Worm (Caenorhabditis elegans) whole organism, mixed stage, embryonic: ENCODE results near the gene F59A1.15.

ENCODE experiments used
- M03D4.4 ChIP-seq: sonication (generic microtip); optimal IDR thresholded peaks from 2 replicates; lab custom pipeline; 2017; ENCODE audit warnings: mild to moderate bottlenecking, missing genetic modification characterization, missing compliant biosample characterization
- bed-3 ChIP-seq: fragments of 200-800 bp; sonication (Bioruptor generic); optimal IDR thresholded peaks from 3 replicates; lab custom pipeline; 2018; ENCODE audit warnings: mild to moderate bottlenecking, missing genetic modification characterization, moderate library complexity, missing compliant biosample characterization
- blmp-1 ChIP-seq: fragments of 150-350 bp; optimal IDR thresholded peaks from 2 replicates; lab custom pipeline; 2014; ENCODE audit warnings: missing biosample characterization, missing genetic modification characterization
- ceh-43 ChIP-seq: fragments of 200-800 bp; sonication (Bioruptor generic); optimal IDR thresholded peaks from 2 replicates; lab custom pipeline; 2018; ENCODE audit warnings: mild to moderate bottlenecking, missing genetic modification characterization, moderate library complexity, missing compliant biosample characterization
- ces-1 ChIP-seq: fragments of 150-350 bp; optimal IDR thresholded peaks from 2 replicates; lab custom pipeline; 2014; ENCODE audit warnings: missing biosample characterization, missing genetic modification reagents, missing genetic modification characterization
- cnd-1 ChIP-seq: fragments of 200-800 bp; sonication (Bioruptor generic); optimal IDR thresholded peaks from 2 replicates; lab custom pipeline; 2018; ENCODE audit warnings: mild to moderate bottlenecking, missing genetic modification characterization, missing compliant biosample characterization
- drap-1 ChIP-seq: fragments of 200-800 bp; sonication (Bioruptor generic); optimal IDR thresholded peaks from 3 replicates; lab custom pipeline; 2018; ENCODE audit warnings: mild to moderate bottlenecking, missing genetic modification characterization, missing compliant biosample characterization
- elt-1 ChIP-seq: sonication (generic microtip); optimal IDR thresholded peaks from 2 replicates; lab custom pipeline; 2017; ENCODE audit warnings: missing genetic modification characterization, mild to moderate bottlenecking, missing compliant biosample characterization, antibody characterized with exemption, moderate library complexity, borderline replicate concordance; ENCODE audit not compliant: insufficient read depth
- elt-3 ChIP-seq: fragments of 150-350 bp; optimal IDR thresholded peaks from 2 replicates; lab custom pipeline; 2014; ENCODE audit warnings: missing biosample characterization, missing genetic modification characterization
- flh-1 ChIP-seq: fragments of 200-800 bp; sonication (Bioruptor generic); optimal IDR thresholded peaks from 2 replicates; lab custom pipeline; 2018; ENCODE audit warnings: mild to moderate bottlenecking, missing genetic modification characterization, moderate library complexity, missing compliant biosample characterization
- ham-2 ChIP-seq: fragments of 200-800 bp; sonication (Bioruptor generic); optimal IDR thresholded peaks from 2 replicates; lab custom pipeline; 2018; ENCODE audit warnings: mild to moderate bottlenecking, missing genetic modification characterization, missing compliant biosample characterization
- hlh-1 ChIP-seq: fragments of 150-350 bp; optimal IDR thresholded peaks from 2 replicates; lab custom pipeline; 2014; ENCODE audit warnings: missing biosample characterization, missing genetic modification reagents, missing genetic modification characterization
- lin-13 ChIP-seq: fragments of 150-350 bp; optimal IDR thresholded peaks from 2 replicates; lab custom pipeline; 2014; ENCODE audit warnings: missing biosample characterization, missing genetic modification characterization
- lin-32 ChIP-seq: fragments of 200-800 bp; sonication (Bioruptor generic); optimal IDR thresholded peaks from 2 replicates; lab custom pipeline; 2018; ENCODE audit warnings: mild to moderate bottlenecking, missing genetic modification characterization, missing compliant biosample characterization
- lsy-2 ChIP-seq: fragments of 150-350 bp; optimal IDR thresholded peaks from 2 replicates; lab custom pipeline; 2014; ENCODE audit warnings: missing biosample characterization, missing genetic modification characterization
- mab-5 ChIP-seq: fragments of 150-350 bp; optimal IDR thresholded peaks from 2 replicates; lab custom pipeline; 2014; ENCODE audit warnings: missing biosample characterization, missing genetic modification characterization
- mls-2 ChIP-seq: sonication (generic microtip); optimal IDR thresholded peaks from 2 replicates; lab custom pipeline; 2016; ENCODE audit warnings: mild to moderate bottlenecking, missing genetic modification characterization, moderate library complexity, missing compliant biosample characterization
- nhr-12 ChIP-seq: fragments of 150-350 bp; optimal IDR thresholded peaks from 2 replicates; lab custom pipeline; 2014; ENCODE audit warnings: missing biosample characterization, missing genetic modification characterization
- nhr-2 ChIP-seq: fragments of 150-350 bp; optimal IDR thresholded peaks from 2 replicates; lab custom pipeline; 2014; ENCODE audit warnings: missing biosample characterization, missing genetic modification characterization
- nhr-28 ChIP-seq: fragments of 150-350 bp; optimal IDR thresholded peaks from 2 replicates; lab custom pipeline; 2014; ENCODE audit warnings: missing biosample characterization, missing genetic modification characterization
- pha-4 ChIP-seq: fragments of 150-350 bp; optimal IDR thresholded peaks from 2 replicates; lab custom pipeline; 2018; ENCODE audit warnings: missing biosample characterization, missing genetic modification reagents, missing genetic modification characterization
- sem-2 ChIP-seq: fragments of 200-800 bp; sonication (Bioruptor generic); optimal IDR thresholded peaks from 2 replicates; lab custom pipeline; 2018; ENCODE audit warnings: mild to moderate bottlenecking, missing genetic modification characterization, missing compliant biosample characterization
- snpc-4 ChIP-seq: fragments of 150-350 bp; optimal IDR thresholded peaks from 2 replicates; lab custom pipeline; 2014; ENCODE audit warnings: missing biosample characterization, missing genetic modification characterization
- sptf-1 ChIP-seq: sonication (generic microtip); optimal IDR thresholded peaks from 2 replicates; lab custom pipeline; 2017; ENCODE audit warnings: mild to moderate bottlenecking, missing genetic modification characterization, moderate library complexity, missing compliant biosample characterization
- tbx-8 ChIP-seq: fragments of 200-800 bp; sonication (Bioruptor generic); optimal IDR thresholded peaks from 2 replicates; lab custom pipeline; 2018; ENCODE audit warnings: mild to moderate bottlenecking, missing genetic modification characterization, moderate library complexity, missing compliant biosample characterization
- unc-120 ChIP-seq: sonication (generic microtip); optimal IDR thresholded peaks from 2 replicates; lab custom pipeline; 2017; ENCODE audit warnings: missing genetic modification characterization, missing compliant biosample characterization; ENCODE audit not compliant: poor library complexity, severe bottlenecking
- unc-39 ChIP-seq: fragments of 150-350 bp; optimal IDR thresholded peaks from 2 replicates; lab custom pipeline; 2014; ENCODE audit warnings: missing biosample characterization, missing genetic modification characterization
- unc-62 ChIP-seq: fragments of 150-350 bp; optimal IDR thresholded peaks from 2 replicates; lab custom pipeline; 2014; ENCODE audit warnings: missing biosample characterization, missing genetic modification reagents, missing genetic modification characterization
- zip-8 ChIP-seq: fragments of 150-350 bp; optimal IDR thresholded peaks from 2 replicates; lab custom pipeline; 2014; ENCODE audit warnings: missing biosample characterization, missing genetic modification characterization
- ztf-11 ChIP-seq: fragments of 150-350 bp; optimal IDR thresholded peaks from 2 replicates; lab custom pipeline; 2014; ENCODE audit warnings: missing biosample characterization, missing genetic modification characterization

The F59A1.15 gene

DNA sequence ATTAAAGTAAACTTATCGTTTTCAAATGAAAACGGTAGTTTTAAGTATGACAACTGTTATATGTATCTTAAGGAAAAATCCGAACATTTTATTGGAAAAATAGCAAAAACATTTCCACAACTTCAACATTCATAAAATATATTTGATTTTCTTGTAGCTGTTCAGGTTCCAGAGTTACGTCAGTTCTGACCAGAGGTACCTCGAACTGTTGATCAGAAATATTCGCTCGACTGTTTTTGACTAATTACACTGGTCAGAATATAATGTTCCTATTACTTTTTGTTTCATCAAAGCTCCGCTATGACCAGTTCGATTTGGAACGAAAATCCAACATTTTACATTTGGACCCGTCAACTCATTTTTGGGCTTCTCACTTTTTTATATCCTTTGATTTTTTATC, 23.4 kb upstream of the F59A1.15 start, which contains the start of gene srh-31:
Gene srh-31, plus strand, starts transcription at position 301 of the 400 bp plus-strand sequence.
- no peak for TF ChIP-seq lin-32 (GFP tag; lab: Kevin White, UChicago)
- no peak for TF ChIP-seq pha-4
- TF ChIP-seq sptf-1 (tag; lab: Kevin White, UChicago) = no peak
- TF ChIP-seq ztf-11 = no peak
- no peak for TF ChIP-seq tbx-8
- no peak for TF ChIP-seq elt-1 (tag; lab: Kevin White, UChicago)
- no peak for TF ChIP-seq zip-8 (tag; lab: Kevin White, UChicago)
- TF ChIP-seq nhr-12 (tag; lab: Kevin White, UChicago) = no peak
- no peak for TF ChIP-seq mab-5
- no peak for TF ChIP-seq lsy-2 (tag; lab: Kevin White, UChicago)
- TF ChIP-seq cnd-1 (tag; lab: Kevin White, UChicago) = no peak
- TF ChIP-seq bed-3 (GFP tag; lab: Kevin White, UChicago) = no peak
- TF ChIP-seq drap-1 = no peak
- TF ChIP-seq ham-2 = no peak

DNA sequence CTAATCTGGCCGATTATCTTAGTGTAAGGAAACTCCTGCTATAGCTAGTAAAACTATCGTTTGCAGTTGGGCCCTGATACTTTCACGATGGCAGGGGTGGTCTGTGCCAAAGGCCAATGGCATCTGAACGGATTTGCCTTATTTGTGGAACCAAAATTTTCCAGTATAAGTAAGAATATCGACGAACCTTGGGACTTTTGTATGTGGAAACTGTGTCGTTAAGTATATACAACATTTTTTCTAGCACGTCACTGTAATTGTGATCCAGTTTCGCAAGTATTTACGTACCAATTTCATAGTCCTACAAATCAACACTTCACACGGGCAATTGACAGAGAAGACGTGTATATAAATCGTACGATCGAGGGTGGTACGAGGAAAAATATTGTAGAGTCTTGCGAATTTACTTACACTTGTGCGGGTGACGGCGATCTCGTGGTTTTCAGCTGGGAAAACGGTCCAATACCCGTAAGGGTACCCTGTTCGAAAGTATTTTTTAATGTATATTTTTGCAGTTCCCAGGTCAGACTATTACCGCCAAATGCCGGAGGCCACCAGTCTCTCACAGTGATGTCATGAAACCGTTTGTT, 22.6 kb upstream of the F59A1.15 start:
- no peak for TF ChIP-seq mab-5
- no peak for TF ChIP-seq hlh-1 (tag; lab: Kevin White, UChicago)
- no peak for TF ChIP-seq nhr-28 (tag; lab: Kevin White, UChicago)
- TF ChIP-seq sem-2 (GFP tag; lab: Kevin White, UChicago) = no peak
- TF ChIP-seq drap-1 = no peak
- no peak for TF ChIP-seq ceh-43 (GFP tag; lab: Kevin White, UChicago)
- TF ChIP-seq tbx-8 = no peak
- no peak for TF ChIP-seq lin-32 (GFP tag; lab: Kevin White, UChicago)
- no peak for TF ChIP-seq elt-3 (tag; lab: Kevin White, UChicago)
- TF ChIP-seq nhr-2 (tag; lab: Kevin White, UChicago) = no peak
- no peak for TF ChIP-seq snpc-4
- no peak for TF ChIP-seq unc-120 (tag; lab: Kevin White, UChicago)
- no peak for TF ChIP-seq ces-1 (GFP tag; lab: Kevin White, UChicago)
- no peak for TF ChIP-seq pha-4
- TF ChIP-seq lin-13 (tag; lab: Kevin White, UChicago) = no peak
- no peak for TF ChIP-seq cnd-1 (tag; lab: Kevin White, UChicago)
- TF ChIP-seq bed-3 (GFP tag; lab: Kevin White, UChicago) = no peak
- TF ChIP-seq unc-39 (tag; lab: Kevin White, UChicago) = no peak
- TF ChIP-seq zip-8 (tag; lab: Kevin White, UChicago) = no peak

DNA sequence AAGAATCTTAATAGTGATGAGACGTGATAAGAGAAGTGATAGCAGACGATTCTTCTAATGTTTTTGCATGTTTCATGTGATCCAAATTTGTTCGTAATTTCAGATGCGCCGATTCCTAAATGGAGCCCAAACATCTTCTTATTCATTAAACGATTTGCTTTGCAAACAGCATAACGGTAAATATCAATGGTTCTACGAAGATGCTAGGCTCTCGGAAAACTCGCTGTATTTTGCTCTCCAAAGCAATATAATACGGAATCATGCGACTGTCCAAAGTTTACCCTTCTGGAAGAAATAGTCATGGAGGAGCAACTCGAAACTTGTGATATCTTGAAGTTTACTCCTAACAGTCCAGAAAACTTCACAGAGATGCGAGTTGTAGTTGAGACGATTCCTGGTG, 22.2 kb upstream of the F59A1.15 start, which contains the start of gene W06D12.6:
Gene W06D12.6, plus strand, starts transcription at position 301 of the 400 bp plus-strand sequence.
- TF ChIP-seq nhr-2 (tag; lab: Kevin White, UChicago) = no peak

DNA sequence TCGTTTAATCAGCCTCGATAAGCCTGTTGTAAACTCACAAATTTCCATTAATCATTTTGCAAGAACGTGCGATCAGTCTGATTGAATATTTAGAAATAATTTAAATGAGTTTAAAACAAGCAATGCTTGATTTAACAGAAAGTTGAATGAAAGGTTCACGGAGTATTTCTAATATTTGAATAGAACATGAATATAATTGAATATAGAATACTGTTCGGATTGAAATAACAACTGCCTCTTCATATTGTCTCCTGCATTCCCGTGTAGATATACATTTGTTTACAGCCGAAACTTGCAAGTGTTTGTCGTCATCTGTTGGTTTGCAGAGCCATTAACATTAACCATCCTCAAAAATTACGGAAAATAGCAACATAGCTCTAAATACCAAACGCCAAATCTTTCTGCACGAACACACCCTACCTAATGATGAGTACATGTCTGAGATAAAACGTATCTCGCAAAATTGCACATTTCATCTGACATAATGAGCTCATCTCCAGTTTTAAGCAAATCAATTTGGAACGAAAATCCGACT, 17.1 kb upstream of the F59A1.15 start, which contains the start of the genes Y26G10.5 and srh-32:
Gene Y26G10.5, minus strand, starts transcription at position 101 of the 535 bp plus-strand sequence.
Gene srh-32, plus strand, starts transcription at position 485 of the 535 bp plus-strand sequence.
- TF ChIP-seq drap-1 = no peak
- TF ChIP-seq tbx-8 = no peak
- TF ChIP-seq unc-62 (GFP tag; lab: Kevin White, UChicago) = no peak
- TF ChIP-seq snpc-4 = no peak
- no peak for TF ChIP-seq lin-32 (GFP tag; lab: Kevin White, UChicago)
- TF ChIP-seq flh-1 = no peak
- TF ChIP-seq mls-2 (tag; lab: Kevin White, UChicago) = no peak
- TF ChIP-seq blmp-1 = no peak
- no peak for TF ChIP-seq M03D4.4

DNA sequence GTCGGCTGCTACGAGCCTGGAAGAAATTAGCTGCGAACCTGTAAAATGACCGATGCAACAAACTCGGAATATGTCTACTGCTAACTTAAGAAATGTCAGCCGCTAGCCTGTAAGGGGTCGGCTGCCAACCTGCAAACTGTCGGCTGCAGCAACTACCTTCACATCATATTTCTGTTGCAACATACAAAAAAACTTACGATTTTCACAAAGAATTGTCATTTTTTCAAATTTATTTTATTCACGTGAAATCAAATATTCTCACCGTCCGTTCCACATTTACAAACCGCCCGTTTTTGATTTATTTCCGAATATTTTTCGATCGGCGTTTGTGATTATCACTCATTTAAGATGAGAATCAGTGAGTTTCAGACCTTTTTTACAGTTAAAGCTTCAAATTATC, 16.0 kb upstream of the F59A1.15 start, which contains the start of gene Y26G10.6:
Gene Y26G10.6, plus strand, starts transcription at position 301 of the 400 bp plus-strand sequence.
- TF ChIP-seq ztf-11 (no peak), unc-39 (tag; lab: Kevin White, UChicago) (no peak), pha-4 (no peak), nhr-2 (tag; lab: Kevin White, UChicago) (no peak), sptf-1 (tag; lab: Kevin White, UChicago) (no peak), lin-13 (tag; lab: Kevin White, UChicago) (no peak), unc-120 (tag; lab: Kevin White, UChicago) (no peak), zip-8 (tag; lab: Kevin White, UChicago) (no peak)
